Worm (Caenorhabditis elegans): ENCODE data around the gene sru-3.

Gene sru-3

ce11 chrIV:9511640-9512039 lies 15.2 kb downstream of the sru-3 start:
- TF ChIP-seq nhr-77 (tag; optimal IDR thresholded peaks at IDR 0.05) (no peak), jun-1 (tag; optimal IDR thresholded peaks at IDR 0.05) (no peak), fkh-2 (tag; optimal IDR thresholded peaks at IDR 0.05) (no peak), lsy-12 (tag; optimal IDR thresholded peaks at IDR 0.05) (no peak), egl-5 (tag; optimal IDR thresholded peaks at IDR 0.05) (no peak), nhr-43 (tag; optimal IDR thresholded peaks at IDR 0.05; ENCODE audit: poor library complexity, severe bottlenecking) (no peak), nhr-25 (tag; optimal IDR thresholded peaks at IDR 0.05) (no peak), nhr-11 (tag; optimal IDR thresholded peaks at IDR 0.05) (no peak), nhr-12 (tag; optimal IDR thresholded peaks at IDR 0.05) (no peak), snpc-4 (tag; optimal IDR thresholded peaks at IDR 0.05) (peak; percentile 67), skn-1 (tag; optimal IDR thresholded peaks at IDR 0.05) (no peak), fos-1 (tag; optimal IDR thresholded peaks at IDR 0.05) (no peak), fkh-10 (GFP tag; optimal IDR thresholded peaks at IDR 0.05) (no peak), unc-39 (tag; optimal IDR thresholded peaks at IDR 0.05) (no peak), nhr-23 (tag; optimal IDR thresholded peaks at IDR 0.05) (no peak), R02D3.7 (tag; optimal IDR thresholded peaks at IDR 0.05) (no peak), hmg-11 (tag; optimal IDR thresholded peaks at IDR 0.05) (no peak), nfya-1 (tag; optimal IDR thresholded peaks at IDR 0.05; ENCODE audit: insufficient read depth) (no peak), elt-2 (tag; optimal IDR thresholded peaks at IDR 0.05) (peak; percentile 43), tbx-2 (tag; optimal IDR thresholded peaks at IDR 0.05) (no peak), nhr-67 (tag; optimal IDR thresholded peaks at IDR 0.05) (no peak), ZK546.5 (tag; optimal IDR thresholded peaks at IDR 0.05) (no peak), egl-27 (tag; optimal IDR thresholded peaks at IDR 0.05) (no peak), pha-4 (tag; optimal IDR thresholded peaks at IDR 0.05) (peak; percentile 23), aly-2 (tag; optimal IDR thresholded peaks at IDR 0.05) (no peak), elt-3 (tag; optimal IDR thresholded peaks at IDR 0.05) (no peak), ceh-9 (tag; optimal IDR thresholded peaks at IDR 0.05) (no peak), pqm-1 (tag; optimal IDR thresholded peaks at IDR 0.05) (peak; percentile 40), ztf-4 (tag; optimal IDR thresholded peaks at IDR 0.05) (no peak), zag-1 (tag; optimal IDR thresholded peaks at IDR 0.05) (no peak)

- TF ChIP-seq skn-1 (tag; optimal IDR thresholded peaks at IDR 0.05) (no peak), nhr-25 (tag; optimal IDR thresholded peaks at IDR 0.05) (no peak), lin-39 (tag; optimal IDR thresholded peaks at IDR 0.05) (no peak), nhr-76 (tag; optimal IDR thresholded peaks at IDR 0.05) (no peak)
These were observed 16.4 kb downstream of the sru-3 start, which contains the start of gene C33A12.3 for ce11 chrIV:9512836-9513235. Gene C33A12.3, minus strand, starts transcription at chrIV:9513002.

ce11 chrIV:9513360-9513777 lies 17.0 kb downstream of the sru-3 start:
- TF ChIP-seq jun-1 (tag; optimal IDR thresholded peaks at IDR 0.05) (no peak), hmg-11 (tag; optimal IDR thresholded peaks at IDR 0.05) (peak; percentile 39), skn-1 (tag; optimal IDR thresholded peaks at IDR 0.05) (no peak), eor-1 (tag; optimal IDR thresholded peaks at IDR 0.05) (no peak), daf-12 (tag; optimal IDR thresholded peaks at IDR 0.05) (no peak), ceh-82 (tag; optimal IDR thresholded peaks at IDR 0.05) (no peak), pqm-1 (tag; optimal IDR thresholded peaks at IDR 0.05) (peak; percentile 57), nhr-67 (tag; optimal IDR thresholded peaks at IDR 0.05) (no peak), nhr-77 (tag; optimal IDR thresholded peaks at IDR 0.05) (no peak), nhr-23 (tag; optimal IDR thresholded peaks at IDR 0.05) (peak; percentile 64), nhr-11 (tag; optimal IDR thresholded peaks at IDR 0.05) (no peak), ceh-9 (tag; optimal IDR thresholded peaks at IDR 0.05) (no peak), fkh-2 (tag; optimal IDR thresholded peaks at IDR 0.05) (no peak), ama-1 (optimal IDR thresholded peaks at IDR 0.05) (peak; percentile 31), ztf-11 (tag; optimal IDR thresholded peaks at IDR 0.05) (no peak), ceh-28 (tag; optimal IDR thresholded peaks at IDR 0.05) (peak; percentile 45), fos-1 (tag; optimal IDR thresholded peaks at IDR 0.05) (no peak), ztf-4 (tag; optimal IDR thresholded peaks at IDR 0.05) (no peak), mdl-1 (tag; optimal IDR thresholded peaks at IDR 0.05) (no peak), ZK546.5 (tag; optimal IDR thresholded peaks at IDR 0.05) (no peak), aly-2 (tag; optimal IDR thresholded peaks at IDR 0.05) (no peak), zag-1 (tag; optimal IDR thresholded peaks at IDR 0.05) (no peak), mml-1 (tag; optimal IDR thresholded peaks at IDR 0.05) (no peak), lin-39 (tag; optimal IDR thresholded peaks at IDR 0.05) (peak; percentile 39), elt-3 (tag; optimal IDR thresholded peaks at IDR 0.05) (no peak), ceh-16 (tag; optimal IDR thresholded peaks at IDR 0.05) (no peak), nhr-43 (tag; optimal IDR thresholded peaks at IDR 0.05; ENCODE audit: poor library complexity, severe bottlenecking) (peak; percentile 64), nhr-237 (tag; optimal IDR thresholded peaks at IDR 0.05) (no peak), sea-2 (GFP tag; optimal IDR thresholded peaks at IDR 0.05) (no peak), egl-5 (tag; optimal IDR thresholded peaks at IDR 0.05) (no peak), lsy-12 (tag; optimal IDR thresholded peaks at IDR 0.05) (no peak), nhr-28 (tag; optimal IDR thresholded peaks at IDR 0.05) (no peak), fkh-10 (GFP tag; optimal IDR thresholded peaks at IDR 0.05) (no peak), snpc-4 (tag; optimal IDR thresholded peaks at IDR 0.05) (peak; percentile 60), nhr-25 (tag; optimal IDR thresholded peaks at IDR 0.05) (peak; percentile 59), elt-1 (tag; optimal IDR thresholded peaks at IDR 0.05) (no peak), egl-27 (tag; optimal IDR thresholded peaks at IDR 0.05) (no peak), tbx-2 (tag; optimal IDR thresholded peaks at IDR 0.05) (no peak), R02D3.7 (tag; optimal IDR thresholded peaks at IDR 0.05) (no peak), nhr-76 (tag; optimal IDR thresholded peaks at IDR 0.05) (no peak), nhr-12 (tag; optimal IDR thresholded peaks at IDR 0.05) (no peak), pha-4 (tag; optimal IDR thresholded peaks at IDR 0.05) (peak; percentile 79), unc-62 (GFP tag; optimal IDR thresholded peaks at IDR 0.05) (no peak)
